Fruit fly (Drosophila melanogaster) whole organism, embryonic: Measurements from ENCODE around the gene CG45218.

Experiments
- Abd-B ChIP-seq: fragments of 200-800 bp; sonication (Bioruptor generic); optimal IDR thresholded peaks from 2 replicates; lab custom pipeline; 2018; ENCODE audit warnings: missing biosample characterization, mild to moderate bottlenecking, missing genetic modification characterization, moderate library complexity
- Antp ChIP-seq: fragments of 200-800 bp; sonication (Bioruptor generic); optimal IDR thresholded peaks from 3 replicates; lab custom pipeline; 2016; ENCODE audit warnings: missing biosample characterization, missing genetic modification characterization
- Atf-2 ChIP-seq: fragments of 200-800 bp; sonication (Bioruptor generic); optimal IDR thresholded peaks from 2 replicates; lab custom pipeline; 2016; ENCODE audit warnings: missing biosample characterization, missing genetic modification characterization
- Blimp-1 ChIP-seq: fragments of 200-800 bp; sonication (Bioruptor generic); optimal IDR thresholded peaks from 3 replicates; lab custom pipeline; 2018; ENCODE audit warnings: missing biosample characterization, missing genetic modification characterization, mild to moderate bottlenecking, moderate library complexity, missing genetic modification reagents
- CG10267 ChIP-seq: fragments of 200-800 bp; sonication (Bioruptor generic); optimal IDR thresholded peaks from 2 replicates; lab custom pipeline; 2018; ENCODE audit warnings: missing biosample characterization, mild to moderate bottlenecking, missing genetic modification characterization, moderate library complexity
- CG10462 ChIP-seq: fragments of 200-800 bp; sonication (Bioruptor generic); optimal IDR thresholded peaks from 2 replicates; lab custom pipeline; 2016; ENCODE audit warnings: missing biosample characterization, missing genetic modification characterization
- CG12299 ChIP-seq: fragments of 200-800 bp; sonication (Bioruptor generic); optimal IDR thresholded peaks from 2 replicates; lab custom pipeline; 2018; ENCODE audit warnings: missing biosample characterization, mild to moderate bottlenecking, missing genetic modification characterization
- CG13894 ChIP-seq: fragments of 200-800 bp; sonication (Bioruptor generic); optimal IDR thresholded peaks from 3 replicates; lab custom pipeline; 2018; ENCODE audit warnings: missing biosample characterization, mild to moderate bottlenecking, missing genetic modification characterization, moderate library complexity
- CG14667 ChIP-seq: fragments of 200-800 bp; sonication (Bioruptor generic); IDR thresholded peaks from 2 replicates; pipeline ENCODE4 v1.3.6; 2022; ENCODE audit warnings: missing biosample characterization, missing genetic modification characterization
- CG14710 ChIP-seq: fragments of 200-800 bp; sonication (Bioruptor generic); optimal IDR thresholded peaks from 3 replicates; lab custom pipeline; 2019; ENCODE audit warnings: missing biosample characterization, mild to moderate bottlenecking, missing genetic modification characterization, moderate library complexity
- CG15601 ChIP-seq: fragments of 200-800 bp; sonication (Bioruptor generic); optimal IDR thresholded peaks from 3 replicates; lab custom pipeline; 2019; ENCODE audit warnings: missing biosample characterization, mild to moderate bottlenecking, missing genetic modification characterization, moderate library complexity
- CG15696 ChIP-seq: fragments of 200-800 bp; sonication (Bioruptor generic); optimal IDR thresholded peaks from 2 replicates; lab custom pipeline; 2019; ENCODE audit warnings: missing biosample characterization, mild to moderate bottlenecking, missing genetic modification characterization, moderate library complexity
- CG16779 ChIP-seq: fragments of 200-800 bp; sonication (Bioruptor generic); IDR thresholded peaks from 2 replicates; pipeline ENCODE4 v1.3.6; 2022; ENCODE audit warnings: missing biosample characterization, missing genetic modification characterization
- CG1792 ChIP-seq: fragments of 200-800 bp; sonication (Bioruptor generic); optimal IDR thresholded peaks from 2 replicates; lab custom pipeline; 2016; ENCODE audit warnings: missing biosample characterization, missing genetic modification characterization
- CG2116 ChIP-seq: fragments of 200-800 bp; sonication (Bioruptor generic); optimal IDR thresholded peaks from 3 replicates; lab custom pipeline; 2018; ENCODE audit warnings: missing biosample characterization, mild to moderate bottlenecking, missing genetic modification characterization
- CG2202 ChIP-seq: fragments of 200-800 bp; sonication (Bioruptor generic); optimal IDR thresholded peaks from 2 replicates; lab custom pipeline; 2018; ENCODE audit warnings: missing biosample characterization, mild to moderate bottlenecking, missing genetic modification characterization
- CG2712 ChIP-seq: fragments of 200-800 bp; optimal IDR thresholded peaks from 3 replicates; lab custom pipeline; 2019; ENCODE audit warnings: missing biosample characterization, mild to moderate bottlenecking, missing genetic modification characterization, moderate library complexity
- CG30020 ChIP-seq: fragments of 200-800 bp; optimal IDR thresholded peaks from 2 replicates; lab custom pipeline; 2019; ENCODE audit warnings: missing biosample characterization, mild to moderate bottlenecking, missing genetic modification characterization, moderate library complexity
- CG31365 ChIP-seq: fragments of 200-800 bp; sonication (Bioruptor generic); optimal IDR thresholded peaks from 2 replicates; lab custom pipeline; 2018; ENCODE audit warnings: missing biosample characterization, mild to moderate bottlenecking, missing genetic modification characterization
- CG31441 ChIP-seq: fragments of 200-800 bp; sonication (Bioruptor generic); IDR thresholded peaks from 2 replicates; pipeline ENCODE4 v1.3.6; 2022; ENCODE audit warnings: missing biosample characterization, missing genetic modification characterization
- CG32532 ChIP-seq: fragments of 200-800 bp; sonication (Bioruptor generic); IDR thresholded peaks from 2 replicates; pipeline ENCODE4 v1.3.6; 2022; ENCODE audit warnings: missing biosample characterization, missing genetic modification characterization
- CG6854 ChIP-seq: fragments of 200-800 bp; sonication (Bioruptor generic); optimal IDR thresholded peaks from 3 replicates; lab custom pipeline; 2017; ENCODE audit warnings: missing biosample characterization, mild to moderate bottlenecking, missing genetic modification characterization
- CG7271 ChIP-seq: fragments of 200-800 bp; sonication (Bioruptor generic); optimal IDR thresholded peaks from 2 replicates; lab custom pipeline; 2018; ENCODE audit warnings: missing biosample characterization, mild to moderate bottlenecking, missing genetic modification characterization, moderate library complexity
- CG7357 ChIP-seq: fragments of 200-800 bp; sonication (Bioruptor generic); IDR thresholded peaks from 3 replicates; pipeline ENCODE4 v1.3.6; 2022; ENCODE audit warnings: missing biosample characterization, missing genetic modification characterization
- CG7786 ChIP-seq: fragments of 200-800 bp; sonication (Bioruptor generic); optimal IDR thresholded peaks from 2 replicates; lab custom pipeline; 2016; ENCODE audit warnings: missing biosample characterization, missing genetic modification characterization
- CG8924 ChIP-seq: fragments of 200-800 bp; optimal IDR thresholded peaks from 3 replicates; lab custom pipeline; 2019; ENCODE audit warnings: missing biosample characterization, mild to moderate bottlenecking, missing genetic modification characterization, moderate library complexity
- CoRest ChIP-seq: fragments of 200-800 bp; sonication (Bioruptor generic); optimal IDR thresholded peaks from 3 replicates; lab custom pipeline; 2018; ENCODE audit warnings: missing biosample characterization, mild to moderate bottlenecking, missing genetic modification characterization, moderate library complexity
- Dll ChIP-seq: fragments of 200-800 bp; sonication (Bioruptor generic); IDR thresholded peaks from 4 replicates; pipeline ENCODE4 v1.3.6; 2022; ENCODE audit warnings: missing biosample characterization, missing genetic modification characterization; ENCODE audit not compliant: partially characterized antibody
- HLH54F ChIP-seq: fragments of 200-800 bp; sonication (Bioruptor generic); optimal IDR thresholded peaks from 3 replicates; lab custom pipeline; 2016; ENCODE audit warnings: missing biosample characterization, missing genetic modification characterization
- Hr3 ChIP-seq: fragments of 200-800 bp; sonication (Bioruptor generic); optimal IDR thresholded peaks from 3 replicates; lab custom pipeline; 2016; ENCODE audit warnings: missing biosample characterization, missing genetic modification characterization
- Lhr ChIP-seq: fragments of 200-800 bp; sonication (Bioruptor generic); optimal IDR thresholded peaks from 3 replicates; lab custom pipeline; 2017; ENCODE audit warnings: mild to moderate bottlenecking, missing biosample characterization, missing genetic modification reagents, missing genetic modification characterization
- MBD-R2 ChIP-seq: fragments of 200-800 bp; sonication (Bioruptor generic); IDR thresholded peaks from 2 replicates; pipeline ENCODE4 v1.3.6; 2022; ENCODE audit warnings: missing biosample characterization, missing genetic modification characterization
- Med ChIP-seq: fragments of 200-800 bp; sonication (Bioruptor generic); peaks from one replicate; lab custom pipeline; 2016; ENCODE audit warnings: missing biosample characterization, missing genetic modification characterization, mild to moderate bottlenecking, inconsistent platforms, moderate library complexity
- Side ChIP-seq: fragments of 200-800 bp; sonication (Bioruptor generic); optimal IDR thresholded peaks from 2 replicates; lab custom pipeline; 2016; ENCODE audit warnings: missing biosample characterization, missing genetic modification characterization
- Spps ChIP-seq: fragments of 200-800 bp; sonication (Bioruptor generic); optimal IDR thresholded peaks from 2 replicates; lab custom pipeline; 2018; ENCODE audit warnings: missing biosample characterization, mild to moderate bottlenecking, missing genetic modification characterization
- al ChIP-seq: fragments of 200-800 bp; sonication (Bioruptor generic); IDR thresholded peaks from 2 replicates; pipeline ENCODE4 v1.3.6; 2022; ENCODE audit warnings: missing biosample characterization, missing genetic modification characterization
- bowl ChIP-seq: fragments of 200-800 bp; sonication (Bioruptor generic); IDR thresholded peaks from 2 replicates; pipeline ENCODE4 v1.3.6; 2022; ENCODE audit warnings: missing biosample characterization, missing genetic modification characterization
- chinmo ChIP-seq: fragments of 200-800 bp; sonication (Bioruptor generic); IDR thresholded peaks from 4 replicates; pipeline ENCODE4 v1.3.6; 2022; ENCODE audit warnings: missing biosample characterization, missing genetic modification characterization; ENCODE audit not compliant: partially characterized antibody
- corto ChIP-seq: fragments of 200-800 bp; sonication (Bioruptor generic); optimal IDR thresholded peaks from 2 replicates; lab custom pipeline; 2016; ENCODE audit warnings: missing biosample characterization, mild to moderate bottlenecking, missing genetic modification characterization, moderate library complexity
- croc ChIP-seq: fragments of 200-800 bp; sonication (Bioruptor generic); conservative IDR thresholded peaks from 3 replicates; pipeline ENCODE4 v1.3.6; 2022; ENCODE audit warnings: missing biosample characterization, missing genetic modification characterization
- en ChIP-seq: fragments of 200-800 bp; sonication (Bioruptor generic); optimal IDR thresholded peaks from 2 replicates; lab custom pipeline; 2016; ENCODE audit warnings: missing biosample characterization, missing genetic modification characterization
- eve ChIP-seq, 2 experiments: fragments of >200 bp; optimal IDR thresholded peaks; 2 replicates each; lab custom pipeline; 2017; ENCODE audit warnings: missing biosample characterization in 2 of 2, missing genetic modification characterization in 2 of 2
- grau ChIP-seq: fragments of 200-800 bp; optimal IDR thresholded peaks from 3 replicates; lab custom pipeline; 2019; ENCODE audit warnings: missing biosample characterization, mild to moderate bottlenecking, missing genetic modification characterization, moderate library complexity
- lab ChIP-seq: fragments of 200-800 bp; sonication (Bioruptor generic); optimal IDR thresholded peaks from 3 replicates; lab custom pipeline; 2017; ENCODE audit warnings: missing biosample characterization, missing genetic modification characterization, mild to moderate bottlenecking, moderate library complexity, missing genetic modification reagents
- maf-S ChIP-seq: fragments of 200-800 bp; sonication (Bioruptor generic); optimal IDR thresholded peaks from 2 replicates; lab custom pipeline; 2016; ENCODE audit warnings: missing biosample characterization, missing genetic modification characterization
- pfk ChIP-seq: fragments of 200-800 bp; sonication (Bioruptor generic); optimal IDR thresholded peaks from 2 replicates; lab custom pipeline; 2018; ENCODE audit warnings: missing biosample characterization, mild to moderate bottlenecking, missing genetic modification characterization, moderate library complexity
- ro ChIP-seq: fragments of 200-800 bp; sonication (Bioruptor generic); IDR thresholded peaks from 2 replicates; pipeline ENCODE4 v1.3.6; 2022; ENCODE audit warnings: missing biosample characterization, missing genetic modification characterization
- run ChIP-seq: fragments of 200-800 bp; sonication (Bioruptor generic); optimal IDR thresholded peaks from 3 replicates; lab custom pipeline; 2018; ENCODE audit warnings: missing biosample characterization, mild to moderate bottlenecking, missing genetic modification characterization
- usp ChIP-seq: fragments of >200 bp; optimal IDR thresholded peaks from 2 replicates; lab custom pipeline; 2017; ENCODE audit warnings: missing biosample characterization, missing genetic modification characterization
- vfl ChIP-seq: fragments of 200-800 bp; sonication (Bioruptor generic); optimal IDR thresholded peaks from 2 replicates; lab custom pipeline; 2016; ENCODE audit warnings: missing biosample characterization, missing genetic modification characterization
- yki ChIP-seq: fragments of >200 bp; optimal IDR thresholded peaks from 3 replicates; lab custom pipeline; 2018
- zfh2 ChIP-seq: fragments of 200-800 bp; sonication (Bioruptor generic); optimal IDR thresholded peaks from 2 replicates; lab custom pipeline; 2016; ENCODE audit warnings: missing biosample characterization, missing genetic modification characterization

CG45218 gene

dm6 chr3R:15332994-15333393 lies 42.4 kb upstream of the CG45218 start, which contains the start of the genes Fkbp39 and Cyfip (continued):
- TF ChIP-seq lab (no peak), pfk (GFP tag; lab: Kevin White, UChicago) (peak; percentile 15), yki (lab: Kevin White, UChicago) (no peak), Spps (no peak), Dll (GFP tag; lab: Robert Waterston, UW) (peak; percentile 74), CG2116 (GFP tag; lab: Kevin White, UChicago) (peak; percentile 89), CG32532 (GFP tag; lab: Robert Waterston, UW) (peak; percentile 64), Blimp-1 (no peak), CoRest (peak; percentile 13), CG1792 (peak; percentile 22), croc (GFP tag; lab: Robert Waterston, UW) (no peak), Hr3 (peak; percentile 20), HLH54F (peak; percentile 64), al (GFP tag; lab: Robert Waterston, UW) (0 out of 2 replicates have a peak, but pooled peaks have one; percentile 19), CG2712 (tag; lab: Kevin White, UChicago) (peak; percentile 52), CG7271 (no peak), corto (GFP tag; lab: Kevin White, UChicago) (no peak), Abd-B (GFP tag; lab: Kevin White, UChicago) (peak; percentile 48), Side (GFP tag; lab: Kevin White, UChicago) (peak; percentile 67), usp (no peak), CG16779 (GFP tag; lab: Robert Waterston, UW) (no peak), ro (GFP tag; lab: Robert Waterston, UW) (no peak), MBD-R2 (peak; percentile 98), CG30020 (tag; lab: Kevin White, UChicago) (peak; percentile 40), CG8924 (tag; lab: Kevin White, UChicago) (peak; percentile 40), chinmo (GFP tag; lab: Robert Waterston, UW) (0 out of 4 replicates have a peak, but pooled peaks have one; percentile 65), Antp (peak; percentile 63), CG14710 (peak; percentile 75), maf-S (GFP tag; lab: Kevin White, UChicago) (peak; percentile 60), CG12299 (tag; lab: Kevin White, UChicago) (no peak), Lhr (GFP tag; lab: Kevin White, UChicago) (peak; percentile 94), CG10462 (GFP tag; lab: Kevin White, UChicago) (no peak), CG31365 (no peak), Med (GFP tag; lab: Kevin White, UChicago) (peak; percentile 98), eve (GFP tag; optimal IDR thresholded peaks at IDR 0.05; lab: Kevin White, UChicago) (no peak), CG7357 (GFP tag; lab: Robert Waterston, UW) (no peak), grau (tag; lab: Kevin White, UChicago) (peak; percentile 48), CG6854 (GFP tag; lab: Kevin White, UChicago) (no peak), en (GFP tag; lab: Kevin White, UChicago) (no peak), CG14667 (GFP tag; lab: Robert Waterston, UW) (no peak), Atf-2 (GFP tag; lab: Kevin White, UChicago) (no peak), run (tag; lab: Kevin White, UChicago) (no peak), CG2202 (tag; lab: Kevin White, UChicago) (peak; percentile 18), CG7786 (GFP tag; lab: Kevin White, UChicago) (peak; percentile 34), CG13894 (tag; lab: Kevin White, UChicago) (no peak), CG15601 (tag; lab: Kevin White, UChicago) (peak; percentile 53), zfh2 (GFP tag; lab: Kevin White, UChicago) (peak; percentile 76), bowl (GFP tag; lab: Robert Waterston, UW) (no peak), CG10267 (tag; lab: Kevin White, UChicago) (peak; percentile 60), vfl (GFP tag; lab: Kevin White, UChicago) (peak; percentile 61), CG31441 (GFP tag; lab: Robert Waterston, UW) (no peak), CG15696 (no peak)
